5 fruit fly cellular contexts compared by ENCODE assay signal in genomic region chr3R:22093950-22094349, dm6.
TF ChIP-seq lines count a peak whose summit lies in the region.

No protein-coding gene starts in this region.

- peak; percentile 19 to 51 for TF ChIP-seq CTCF in S2 (optimal IDR thresholded peaks at IDR 0.05; lab: Kevin White, UChicago)
- TF ChIP-seq CTCF in whole organism, embryonic (GFP tag; optimal IDR thresholded peaks at IDR 0.05; lab: Kevin White, UChicago), result peak; percentile 51

TF ChIP-seq in whole organism, adult, 20 proteins besides CTCF, POLR2A, EP300 and RAD21:
- TF ChIP-seq bab1 (GFP tag; optimal IDR thresholded peaks at IDR 0.05; lab: Kevin White, UChicago) (peak; percentile 16), CG11617 (GFP tag; optimal IDR thresholded peaks at IDR 0.05; lab: Kevin White, UChicago) (no peak)
TF ChIP-seq in whole organism, adult: peak in this region for 1.

TF ChIP-seq in whole organism, embryonic, 481 proteins besides CTCF, POLR2A, EP300 and RAD21 (continues in another document):
- TF ChIP-seq CG9932 (GFP tag; IDR thresholded peaks at IDR 0.05; lab: Robert Waterston, UW) (no peak), vvl (GFP tag; IDR thresholded peaks at IDR 0.05; lab: Robert Waterston, UW) (peak; percentile 81; the same call in 1 of the 2 replicates), CG1647 (GFP tag; optimal IDR thresholded peaks at IDR 0.05; lab: Kevin White, UChicago) (no peak), E2f2 (GFP tag; IDR thresholded peaks at IDR 0.05; lab: Robert Waterston, UW) (peak; percentile 91), bab2 (GFP tag; optimal IDR thresholded peaks at IDR 0.05; lab: Kevin White, UChicago) (no peak), CG16813 (GFP tag; IDR thresholded peaks at IDR 0.05; lab: Robert Waterston, UW; ENCODE audit: partially characterized antibody) (no peak), danr (GFP tag; IDR thresholded peaks at IDR 0.05; lab: Robert Waterston, UW) (no peak), stwl (tag; optimal IDR thresholded peaks at IDR 0.05; lab: Kevin White, UChicago) (peak; percentile 96), Bdp1 (GFP tag; optimal IDR thresholded peaks at IDR 0.05; lab: Kevin White, UChicago) (no peak), CG13287 (GFP tag; IDR thresholded peaks at IDR 0.05; lab: Robert Waterston, UW; ENCODE audit: partially characterized antibody) (peak; percentile 43; the same call in 1 of the 2 replicates), Nf-YA (GFP tag; IDR thresholded peaks at IDR 0.05; lab: Robert Waterston, UW) (no peak), knrl (GFP tag; IDR thresholded peaks at IDR 0.05; lab: Robert Waterston, UW; ENCODE audit: partially characterized antibody) (peak; percentile 51; the same call in 1 of the 3 replicates), CG18011 (GFP tag; optimal IDR thresholded peaks at IDR 0.05; lab: Kevin White, UChicago) (peak; percentile 98), Dad (GFP tag; optimal IDR thresholded peaks at IDR 0.05; lab: Kevin White, UChicago) (no peak), Hr39 (optimal IDR thresholded peaks at IDR 0.05; lab: Kevin White, UChicago) (no peak), ab (GFP tag; optimal IDR thresholded peaks at IDR 0.05; lab: Kevin White, UChicago) (no peak), nmo (GFP tag; optimal IDR thresholded peaks at IDR 0.05; lab: Kevin White, UChicago) (peak; percentile 51), CG16815 (GFP tag; optimal IDR thresholded peaks at IDR 0.05; lab: Kevin White, UChicago) (no peak), prd (optimal IDR thresholded peaks at IDR 0.05; lab: Kevin White, UChicago) (peak in 1 of 2 experiments; percentile 8), prd (GFP tag; IDR thresholded peaks at IDR 0.05; lab: Robert Waterston, UW) (no peak), CG6689 (GFP tag; IDR thresholded peaks at IDR 0.05; lab: Robert Waterston, UW) (no peak), pita (GFP tag; optimal IDR thresholded peaks at IDR 0.05; lab: Kevin White, UChicago) (peak; percentile 57), CG2199 (GFP tag; IDR thresholded peaks at IDR 0.05; lab: Robert Waterston, UW) (no peak; the same call in 2 of the 3 replicates), Myb (GFP tag; optimal IDR thresholded peaks at IDR 0.05; lab: Kevin White, UChicago) (peak; percentile 98), CG42726 (GFP tag; IDR thresholded peaks at IDR 0.05; lab: Robert Waterston, UW; ENCODE audit: partially characterized antibody) (peak; percentile 78; the same call in 1 of the 2 replicates), ftz-f1 (GFP tag; optimal IDR thresholded peaks at IDR 0.05; lab: Kevin White, UChicago) (no peak), Bgb (GFP tag; IDR thresholded peaks at IDR 0.05; lab: Robert Waterston, UW; ENCODE audit: partially characterized antibody) (peak; percentile 16), CG7786 (GFP tag; optimal IDR thresholded peaks at IDR 0.05; lab: Kevin White, UChicago) (no peak)

TF ChIP-seq in whole organism, prepupa, 60 proteins besides CTCF, POLR2A, EP300 and RAD21:
- peak; percentile 99 for TF ChIP-seq CG6808 (GFP tag; optimal IDR thresholded peaks at IDR 0.05; lab: Kevin White, UChicago)
- TF ChIP-seq fkh (GFP tag; optimal IDR thresholded peaks at IDR 0.05; lab: Kevin White, UChicago), result no peak
- TF ChIP-seq dac (GFP tag; optimal IDR thresholded peaks at IDR 0.05; lab: Kevin White, UChicago), result no peak

TF ChIP-seq in whole organism, wandering third instar larva, 38 proteins besides CTCF, POLR2A, EP300 and RAD21:
- TF ChIP-seq tai (GFP tag; optimal IDR thresholded peaks at IDR 0.05; lab: Kevin White, UChicago) (no peak), Myc (optimal IDR thresholded peaks at IDR 0.05; lab: Kevin White, UChicago) (peak; percentile 60), Dif (GFP tag; optimal IDR thresholded peaks at IDR 0.05; lab: Kevin White, UChicago; ENCODE audit: partially characterized antibody) (peak; percentile 77), dsf (GFP tag; optimal IDR thresholded peaks at IDR 0.05; lab: Kevin White, UChicago; ENCODE audit: borderline replicate concordance) (no peak), brk (GFP tag; optimal IDR thresholded peaks at IDR 0.05; lab: Kevin White, UChicago) (no peak)
